Worm (Caenorhabditis elegans) whole organism, young adult: ENCODE data around the gene prdm-14.

Source experiments
- chd-7 ChIP-seq: sonication (generic microtip); optimal IDR thresholded peaks from 2 replicates; lab custom pipeline; 2016; ENCODE audit warnings: mild to moderate bottlenecking, missing genetic modification characterization, moderate library complexity, missing compliant biosample characterization
- egl-44 ChIP-seq: fragments of 200-800 bp; sonication (Bioruptor generic); IDR thresholded peaks from 2 replicates; pipeline ENCODE4 v1.3.6; 2022; ENCODE audit warnings: missing genetic modification reagents, missing genetic modification characterization, missing compliant biosample characterization
- ets-4 ChIP-seq: fragments of 200-800 bp; sonication (Bioruptor generic); optimal IDR thresholded peaks from 2 replicates; lab custom pipeline; 2018; ENCODE audit warnings: mild to moderate bottlenecking, missing genetic modification characterization, missing compliant biosample characterization
- hmg-20 ChIP-seq: fragments of 200-800 bp; sonication (Bioruptor generic); IDR thresholded peaks from 2 replicates; pipeline ENCODE4 v1.3.6; 2022; ENCODE audit warnings: missing genetic modification reagents, missing genetic modification characterization, missing compliant biosample characterization
- let-526 ChIP-seq: fragments of 200-800 bp; sonication (Bioruptor generic); IDR thresholded peaks from 2 replicates; pipeline ENCODE4 v1.3.6; 2022; ENCODE audit warnings: missing genetic modification reagents, missing genetic modification characterization, missing compliant biosample characterization
- nfya-1 ChIP-seq: sonication (generic microtip); optimal IDR thresholded peaks from 2 replicates; lab custom pipeline; 2017; ENCODE audit warnings: antibody characterized with exemption, missing compliant biosample characterization, missing genetic modification characterization, borderline replicate concordance; ENCODE audit not compliant: insufficient read depth
- nfyb-1 ChIP-seq: fragments of 200-800 bp; sonication (Bioruptor generic); IDR thresholded peaks from 2 replicates; pipeline ENCODE4 v1.3.6; 2022; ENCODE audit warnings: missing genetic modification reagents, missing genetic modification characterization, missing compliant biosample characterization
- snpc-4 ChIP-seq, 5 experiments: fragments of 150-350 bp in 1 of 5; sonication (generic microtip) in 4 of 5; optimal IDR thresholded peaks; 2 replicates each; lab custom pipeline; 2014 to 2018; ENCODE audit warnings: missing genetic modification characterization in 5 of 5, missing biosample characterization in 3 of 5, antibody characterized with exemption in 2 of 5, mild to moderate bottlenecking in 2 of 5, missing compliant biosample characterization in 2 of 5, missing genotype in 2 of 5, moderate library complexity in 2 of 5, missing genetic modification reagents in 1 of 5
- ztf-26 ChIP-seq: sonication (generic microtip); optimal IDR thresholded peaks from 2 replicates; lab custom pipeline; 2017; ENCODE audit warnings: missing genetic modification characterization, missing compliant biosample characterization

ce11 chrX:9023816-9024215 is 22.2 kb upstream of the prdm-14 start:
- TF ChIP-seq let-526 (GFP tag; lab: Robert Waterston, UW) (no peak), egl-44 (no peak), nfya-1 (tag; lab: Kevin White, UChicago) (no peak), hmg-20 (no peak), ets-4 (GFP tag; lab: Kevin White, UChicago) (no peak), chd-7 (tag; lab: Kevin White, UChicago) (no peak), nfyb-1 (GFP tag; lab: Robert Waterston, UW) (no peak), ztf-26 (tag; lab: Kevin White, UChicago) (no peak), snpc-4 (GFP tag; optimal IDR thresholded peaks at IDR 0.05; lab: Kevin White, UChicago) (no peak), snpc-4 (tag; optimal IDR thresholded peaks at IDR 0.05; lab: Kevin White, UChicago) (no peak)
